Fruit fly (Drosophila melanogaster) whole organism, embryonic: ENCODE results near the gene IFT52.
A peak's percentile ranks its signal among the peaks of the same experiment; 100 is the strongest.

Source experiments
- Awh ChIP-seq: fragments of 200-800 bp; sonication (Bioruptor generic); IDR thresholded peaks from 2 replicates; pipeline ENCODE4, ENCODE4 v1.3.6; 2022; ENCODE audit warnings: missing biosample characterization, missing genetic modification characterization
- Bgb ChIP-seq: fragments of 200-800 bp; sonication (Bioruptor generic); IDR thresholded peaks from 2 replicates; pipeline ENCODE4 v1.3.6; 2022; ENCODE audit warnings: missing biosample characterization, missing genetic modification characterization; ENCODE audit not compliant: partially characterized antibody
- CG10366 ChIP-seq: fragments of 200-800 bp; sonication (Bioruptor generic); IDR thresholded peaks from 2 replicates; pipeline ENCODE4 v1.3.6; 2022; ENCODE audit warnings: missing biosample characterization, missing genetic modification characterization
- CG16813 ChIP-seq: fragments of 200-800 bp; sonication (Bioruptor generic); IDR thresholded peaks from 3 replicates; pipeline ENCODE4 v1.3.6; 2022; ENCODE audit warnings: missing biosample characterization, missing genetic modification characterization; ENCODE audit not compliant: partially characterized antibody
- CG32767 ChIP-seq: fragments of 200-800 bp; sonication (Bioruptor generic); IDR thresholded peaks from 2 replicates; pipeline ENCODE4 v1.3.6; 2022; ENCODE audit warnings: missing biosample characterization, missing genetic modification characterization
- CG42726 ChIP-seq: fragments of 200-800 bp; sonication (Bioruptor generic); IDR thresholded peaks from 2 replicates; pipeline ENCODE4 v1.3.6; 2022; ENCODE audit warnings: missing biosample characterization, missing genetic modification characterization; ENCODE audit not compliant: partially characterized antibody
- CG6791 ChIP-seq: fragments of 200-800 bp; sonication (Bioruptor generic); IDR thresholded peaks from 3 replicates; pipeline ENCODE4 v1.3.6; 2022; ENCODE audit warnings: missing biosample characterization, missing genetic modification characterization; ENCODE audit not compliant: partially characterized antibody
- CG7745 ChIP-seq: fragments of 200-800 bp; sonication (Bioruptor generic); optimal IDR thresholded peaks from 2 replicates; lab custom pipeline; 2018; ENCODE audit warnings: missing biosample characterization, mild to moderate bottlenecking, missing genetic modification characterization, moderate library complexity
- Dbx ChIP-seq: fragments of 200-800 bp; sonication (Bioruptor generic); IDR thresholded peaks from 3 replicates; pipeline ENCODE4 v1.3.6; 2022; ENCODE audit warnings: missing biosample characterization, missing genetic modification characterization
- Dip2 ChIP-seq: fragments of 200-800 bp; sonication (Bioruptor generic); IDR thresholded peaks from 2 replicates; pipeline ENCODE4 v1.3.6; 2022; ENCODE audit warnings: missing biosample characterization, missing genetic modification characterization
- Ets65A ChIP-seq: fragments of 200-800 bp; sonication (Bioruptor generic); peaks from one replicate; lab custom pipeline; 2016; ENCODE audit warnings: missing biosample characterization, missing genetic modification characterization
- Hr78 ChIP-seq, 2 experiments: fragments of 200-800 bp in 1 of 2; fragments of >200 bp in 1 of 2; sonication (Bioruptor generic) in 1 of 2; optimal IDR thresholded peaks; 2 replicates each; lab custom pipeline; 2017 to 2019; ENCODE audit warnings: missing biosample characterization in 2 of 2, missing genetic modification characterization in 2 of 2, mild to moderate bottlenecking in 1 of 2, moderate library complexity in 1 of 2
- Lim3 ChIP-seq: fragments of 200-800 bp; sonication (Bioruptor generic); IDR thresholded peaks from 2 replicates; pipeline ENCODE4 v1.3.6; 2022; ENCODE audit warnings: missing biosample characterization, missing genetic modification characterization
- Nf-YC ChIP-seq: fragments of 200-800 bp; optimal IDR thresholded peaks from 3 replicates; lab custom pipeline; 2019; ENCODE audit warnings: missing biosample characterization, mild to moderate bottlenecking, missing genetic modification characterization, moderate library complexity
- Opbp ChIP-seq: fragments of 200-800 bp; sonication (Bioruptor generic); IDR thresholded peaks from 3 replicates; pipeline ENCODE4 v1.3.6; 2022; ENCODE audit warnings: missing biosample characterization, missing genetic modification characterization; ENCODE audit not compliant: partially characterized antibody
- Sry-δ ChIP-seq: fragments of 200-800 bp; sonication (Bioruptor generic); optimal IDR thresholded peaks from 2 replicates; lab custom pipeline; 2016; ENCODE audit warnings: missing biosample characterization, missing genetic modification characterization
- Stat92E ChIP-seq, 3 experiments: fragments of >200 bp in 2 of 3; fragments of 200-800 bp in 1 of 3; sonication (Bioruptor generic) in 1 of 3; optimal IDR thresholded peaks; 2 replicates each; lab custom pipeline; 2017 to 2019; ENCODE audit warnings: missing biosample characterization in 3 of 3, missing genetic modification characterization in 3 of 3, mild to moderate bottlenecking in 1 of 3, moderate library complexity in 1 of 3
- Trl ChIP-seq, 3 experiments: fragments of >200 bp in 2 of 3; fragments of 200-800 bp in 1 of 3; sonication (Bioruptor generic) in 1 of 3; optimal IDR thresholded peaks; 2 replicates in 1 of 3; 3 replicates in 2 of 3; lab custom pipeline; 2016 to 2017; ENCODE audit warnings: missing biosample characterization in 1 of 3, missing genetic modification characterization in 1 of 3
- abd-A ChIP-seq: fragments of 200-800 bp; sonication (Bioruptor generic); optimal IDR thresholded peaks from 3 replicates; lab custom pipeline; 2019; ENCODE audit warnings: missing biosample characterization, mild to moderate bottlenecking, missing genetic modification characterization, moderate library complexity
- ash1 ChIP-seq: fragments of 200-800 bp; sonication (Bioruptor generic); optimal IDR thresholded peaks from 2 replicates; lab custom pipeline; 2018; ENCODE audit warnings: missing biosample characterization, mild to moderate bottlenecking, missing genetic modification characterization
- ato ChIP-seq: fragments of 200-800 bp; sonication (Bioruptor generic); IDR thresholded peaks from 2 replicates; pipeline ENCODE4 v1.3.6; 2022; ENCODE audit warnings: missing biosample characterization, missing genetic modification characterization; ENCODE audit not compliant: partially characterized antibody
- bbx ChIP-seq: fragments of 200-800 bp; sonication (Bioruptor generic); IDR thresholded peaks from 2 replicates; pipeline ENCODE4 v1.3.6; 2022; ENCODE audit warnings: missing biosample characterization, missing genetic modification characterization; ENCODE audit not compliant: partially characterized antibody
- cg ChIP-seq: fragments of 200-800 bp; sonication (Bioruptor generic); optimal IDR thresholded peaks from 3 replicates; lab custom pipeline; 2019; ENCODE audit warnings: missing biosample characterization, mild to moderate bottlenecking, missing genetic modification characterization, moderate library complexity
- crol ChIP-seq: fragments of 200-800 bp; sonication (Bioruptor generic); IDR thresholded peaks from 2 replicates; pipeline ENCODE4 v1.3.6; 2022; ENCODE audit warnings: missing biosample characterization, missing genetic modification characterization
- dati ChIP-seq: fragments of 200-800 bp; sonication (Bioruptor generic); IDR thresholded peaks from 2 replicates; pipeline ENCODE4 v1.3.6; 2022; ENCODE audit warnings: missing biosample characterization, missing genetic modification characterization
- grn ChIP-seq: fragments of 200-800 bp; sonication (Bioruptor generic); optimal IDR thresholded peaks from 3 replicates; lab custom pipeline; 2017; ENCODE audit warnings: missing biosample characterization, missing genetic modification characterization
- her ChIP-seq: fragments of 200-800 bp; sonication (Bioruptor generic); optimal IDR thresholded peaks from 2 replicates; lab custom pipeline; 2016; ENCODE audit warnings: missing biosample characterization, missing genetic modification characterization
- jigr1 ChIP-seq: fragments of 200-800 bp; sonication (Bioruptor generic); IDR thresholded peaks from 3 replicates; pipeline ENCODE4 v1.3.6; 2022; ENCODE audit warnings: missing biosample characterization, missing genetic modification characterization
- kni ChIP-seq: fragments of 200-800 bp; sonication (Bioruptor generic); optimal IDR thresholded peaks from 3 replicates; lab custom pipeline; 2017; ENCODE audit warnings: mild to moderate bottlenecking, missing biosample characterization, missing genetic modification reagents, missing genetic modification characterization
- mld ChIP-seq: fragments of 200-800 bp; sonication (Bioruptor generic); IDR thresholded peaks from 3 replicates; pipeline ENCODE4 v1.3.6; 2022; ENCODE audit warnings: missing biosample characterization, missing genetic modification characterization; ENCODE audit not compliant: partially characterized antibody
- oc ChIP-seq: fragments of 200-800 bp; sonication (Bioruptor generic); optimal IDR thresholded peaks from 2 replicates; lab custom pipeline; 2018; ENCODE audit warnings: missing biosample characterization, mild to moderate bottlenecking, missing genetic modification characterization, moderate library complexity
- pros ChIP-seq: fragments of 200-800 bp; sonication (Bioruptor generic); optimal IDR thresholded peaks from 3 replicates; lab custom pipeline; 2019; ENCODE audit warnings: missing biosample characterization, mild to moderate bottlenecking, missing genetic modification characterization, moderate library complexity
- row ChIP-seq: fragments of 200-800 bp; sonication (Bioruptor generic); IDR thresholded peaks from 3 replicates; pipeline ENCODE4 v1.3.6; 2022; ENCODE audit warnings: missing biosample characterization, missing genetic modification characterization
- sc ChIP-seq, 3 experiments: fragments of >200 bp in 2 of 3; fragments of 200-800 bp in 1 of 3; sonication (Bioruptor generic) in 1 of 3; optimal IDR thresholded peaks; 2 replicates in 2 of 3; 3 replicates in 1 of 3; lab custom pipeline; 2017; ENCODE audit warnings: mild to moderate bottlenecking in 1 of 3, missing biosample characterization in 1 of 3, missing genetic modification characterization in 1 of 3, missing genetic modification reagents in 1 of 3
- sd ChIP-seq: fragments of 200-800 bp; sonication (Bioruptor generic); optimal IDR thresholded peaks from 3 replicates; lab custom pipeline; 2018; ENCODE audit warnings: missing biosample characterization, mild to moderate bottlenecking, missing genetic modification characterization, moderate library complexity
- so ChIP-seq: fragments of 200-800 bp; sonication (Bioruptor generic); IDR thresholded peaks from 3 replicates; pipeline ENCODE4 v1.3.6; 2022; ENCODE audit warnings: missing biosample characterization, missing genetic modification characterization
- sqz ChIP-seq: fragments of 200-800 bp; sonication (Bioruptor generic); optimal IDR thresholded peaks from 3 replicates; lab custom pipeline; 2018; ENCODE audit warnings: missing biosample characterization, mild to moderate bottlenecking, missing genetic modification characterization

IFT52 gene

dm6 chr2L:6536044-6536581, 21.2 kb downstream of the IFT52 start (continued):
- TF ChIP-seq mld (GFP tag; lab: Robert Waterston, UW) (0 out of 3 replicates have a peak, but pooled peaks have one; percentile 63), Bgb (GFP tag; lab: Robert Waterston, UW) (peak; percentile 70; the same call in 1 of the 2 replicates), Sry-δ (GFP tag; lab: Kevin White, UChicago) (no peak), cg (peak; percentile 26), Trl (optimal IDR thresholded peaks at IDR 0.05; lab: Kevin White, UChicago) (peak in 1 of 2 experiments; percentile 9), Trl (GFP tag; optimal IDR thresholded peaks at IDR 0.05; lab: Kevin White, UChicago) (no peak), CG6791 (peak; percentile 44; the same call in 1 of the 3 replicates), so (GFP tag; lab: Robert Waterston, UW) (0 out of 3 replicates have a peak, but pooled peaks have one; percentile 14), CG42726 (GFP tag; lab: Robert Waterston, UW) (peak; percentile 50; the same call in 1 of the 2 replicates), jigr1 (GFP tag; lab: Robert Waterston, UW) (no peak), bbx (GFP tag; lab: Robert Waterston, UW) (peak; percentile 74), CG16813 (GFP tag; lab: Robert Waterston, UW) (peak; percentile 14; the same call in 1 of the 3 replicates), Nf-YC (tag; lab: Kevin White, UChicago) (peak; percentile 97), Opbp (GFP tag; lab: Robert Waterston, UW) (peak; percentile 73; the same call in 2 of the 3 replicates), ato (GFP tag; lab: Robert Waterston, UW) (peak; percentile 37; the same call in 1 of the 2 replicates), CG32767 (GFP tag; lab: Robert Waterston, UW) (0 out of 2 replicates have a peak, but pooled peaks have one; percentile 31), Stat92E (GFP tag; optimal IDR thresholded peaks at IDR 0.05; lab: Kevin White, UChicago) (peak in 1 of 3 experiments; percentile 13), ash1 (GFP tag; lab: Kevin White, UChicago) (peak; percentile 8)
- TF ChIP-seq, all 482 proteins: peak for 51

DNA sequence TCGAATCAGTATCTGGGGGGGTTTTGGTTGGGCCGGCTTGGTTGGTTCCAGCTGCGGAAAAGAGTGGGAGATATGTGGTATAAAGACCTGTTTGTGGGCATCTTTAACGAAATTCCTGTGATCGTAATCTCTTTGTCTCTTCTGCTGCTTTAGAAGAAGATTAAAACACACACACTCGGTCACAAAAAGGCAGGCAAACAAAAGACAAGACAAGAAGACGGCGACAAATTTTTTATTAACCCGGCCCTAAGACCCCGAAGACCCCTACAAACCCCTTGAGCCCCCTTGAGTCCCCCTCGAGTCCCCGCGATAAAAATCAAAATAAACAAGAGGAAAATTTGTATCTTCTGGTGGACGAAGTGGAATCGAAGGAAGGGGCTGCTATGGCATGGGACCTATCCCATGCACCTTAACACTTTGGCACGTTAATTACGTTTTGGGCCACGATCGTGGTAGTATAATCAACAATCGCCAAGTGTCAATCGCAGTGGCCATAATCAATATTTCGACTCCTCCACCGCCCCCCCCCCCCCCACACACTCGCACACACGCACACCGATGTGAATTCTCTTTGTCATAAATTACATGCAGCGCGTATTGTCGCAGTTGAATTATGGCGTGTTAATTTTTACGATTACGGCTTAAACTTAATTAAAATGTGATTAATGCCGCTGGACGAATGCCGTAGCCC, 23.0 kb downstream of the IFT52 start:
- TF ChIP-seq Dip2 (GFP tag; lab: Robert Waterston, UW): no peak
- no peak for TF ChIP-seq CG10366 (GFP tag; lab: Robert Waterston, UW)
- peak; percentile 71 for TF ChIP-seq CG7745 (tag; lab: Kevin White, UChicago)
- no peak for TF ChIP-seq her
- TF ChIP-seq Ets65A (GFP tag; lab: Kevin White, UChicago): peak; percentile 46
- peak; percentile 80 for TF ChIP-seq oc (tag; lab: Kevin White, UChicago)
- TF ChIP-seq crol (GFP tag; lab: Robert Waterston, UW): peak; percentile 84
- 0 out of 2 replicates have a peak, but pooled peaks have one; percentile 13 for TF ChIP-seq Awh (GFP tag; lab: Robert Waterston, UW)
- TF ChIP-seq pros (GFP tag; lab: Kevin White, UChicago): peak; percentile 94
- peak; percentile 41 for TF ChIP-seq sqz (GFP tag; lab: Kevin White, UChicago)
- no peak for TF ChIP-seq Dbx (GFP tag; lab: Robert Waterston, UW)
- TF ChIP-seq kni (GFP tag; lab: Kevin White, UChicago): peak; percentile 58
- peak; percentile 83 for TF ChIP-seq sd (tag; lab: Kevin White, UChicago)
- peak; percentile 47 for TF ChIP-seq abd-A (tag; lab: Kevin White, UChicago)
- TF ChIP-seq Lim3: no peak
- peak; percentile 96 for TF ChIP-seq grn
- no peak for TF ChIP-seq row (GFP tag; lab: Robert Waterston, UW)
- TF ChIP-seq dati (GFP tag; lab: Robert Waterston, UW): no peak
- TF ChIP-seq sc (optimal IDR thresholded peaks at IDR 0.05; lab: Kevin White, UChicago): no peak
- TF ChIP-seq sc (GFP tag; optimal IDR thresholded peaks at IDR 0.05; lab: Kevin White, UChicago): no peak
- TF ChIP-seq cg: peak; percentile 39
- peak in 1 of 2 experiments; percentile 23 for TF ChIP-seq Hr78 (GFP tag; optimal IDR thresholded peaks at IDR 0.05; lab: Kevin White, UChicago)
- peak in 1 of 3 experiments; percentile 16 for TF ChIP-seq Stat92E (GFP tag; optimal IDR thresholded peaks at IDR 0.05; lab: Kevin White, UChicago)
